Fruit fly (Drosophila melanogaster) whole organism, wandering third instar larva: ENCODE results near the gene CG5276.

ENCODE experiments used
- Abd-B ChIP-seq: fragments of >200 bp; optimal IDR thresholded peaks from 2 replicates; lab custom pipeline; 2017; ENCODE audit warnings: missing biosample characterization, missing genetic modification characterization
- CG32264 ChIP-seq: fragments of 200-800 bp; sonication (Bioruptor generic); optimal IDR thresholded peaks from 2 replicates; lab custom pipeline; 2016; ENCODE audit warnings: missing biosample characterization, missing genetic modification characterization
- CG9705 ChIP-seq: fragments of 200-800 bp; sonication (Bioruptor generic); optimal IDR thresholded peaks from 2 replicates; lab custom pipeline; 2018; ENCODE audit warnings: missing biosample characterization, mild to moderate bottlenecking, missing genetic modification characterization
- CrebA ChIP-seq: fragments of 200-800 bp; sonication (Bioruptor generic); optimal IDR thresholded peaks from 2 replicates; lab custom pipeline; 2016; ENCODE audit warnings: missing biosample characterization, mild to moderate bottlenecking, missing genetic modification characterization, borderline replicate concordance
- Dif ChIP-seq: fragments of 200-275, 200-300 bp; sonication (Bioruptor generic); optimal IDR thresholded peaks from 2 replicates; lab custom pipeline; 2018; ENCODE audit warnings: missing biosample characterization, missing genetic modification characterization; ENCODE audit not compliant: partially characterized antibody
- GATAd ChIP-seq: sonication (Bioruptor generic); optimal IDR thresholded peaks from 2 replicates; lab custom pipeline; 2016; ENCODE audit warnings: missing biosample characterization, missing genetic modification characterization
- HLH106 ChIP-seq: fragments of 200-800 bp; optimal IDR thresholded peaks from 3 replicates; lab custom pipeline; 2019; ENCODE audit warnings: missing biosample characterization, mild to moderate bottlenecking, missing genetic modification characterization, moderate library complexity
- Hnf4 ChIP-seq: fragments of 200-800 bp; sonication (Bioruptor generic); optimal IDR thresholded peaks from 2 replicates; lab custom pipeline; 2016; ENCODE audit warnings: missing biosample characterization, mild to moderate bottlenecking, missing genetic modification characterization
- Hr78 ChIP-seq: fragments of >200 bp; optimal IDR thresholded peaks from 2 replicates; lab custom pipeline; 2017; ENCODE audit warnings: missing biosample characterization, missing genetic modification characterization
- Hr83 ChIP-seq: fragments of 200-300 bp; sonication (Bioruptor generic); optimal IDR thresholded peaks from 2 replicates; lab custom pipeline; 2016; ENCODE audit warnings: missing biosample characterization, mild to moderate bottlenecking, missing genetic modification characterization, moderate library complexity; ENCODE audit not compliant: poor library complexity, severe bottlenecking
- Jra ChIP-seq: sonication (Bioruptor generic); optimal IDR thresholded peaks from 2 replicates; lab custom pipeline; 2016; ENCODE audit warnings: missing biosample characterization, missing genetic modification characterization
- Myc ChIP-seq: fragments of >200 bp; optimal IDR thresholded peaks from 2 replicates; lab custom pipeline; 2017
- N ChIP-seq: fragments of >200 bp; optimal IDR thresholded peaks from 2 replicates; lab custom pipeline; 2018; ENCODE audit warnings: missing biosample characterization, missing external identifiers, missing genetic modification characterization
- OdsH ChIP-seq: fragments of 200-800 bp; sonication (Bioruptor generic); optimal IDR thresholded peaks from 2 replicates; lab custom pipeline; 2016; ENCODE audit warnings: missing biosample characterization, mild to moderate bottlenecking, missing genetic modification characterization
- Rel ChIP-seq, 2 experiments: fragments of 200-800 bp; sonication (Bioruptor generic) in 1 of 2; optimal IDR thresholded peaks; 2 replicates in 1 of 2; 3 replicates in 1 of 2; lab custom pipeline; 2016 to 2019; ENCODE audit warnings: mild to moderate bottlenecking in 2 of 2, missing biosample characterization in 2 of 2, missing genetic modification characterization in 2 of 2, moderate library complexity in 1 of 2
- Sp1 ChIP-seq: fragments of 200-800 bp; sonication (Bioruptor generic); optimal IDR thresholded peaks from 3 replicates; lab custom pipeline; 2019; ENCODE audit warnings: missing biosample characterization, mild to moderate bottlenecking, missing genetic modification characterization, moderate library complexity
- Vsx2 ChIP-seq: fragments of 200-300, 225-300 bp; sonication (Bioruptor generic); optimal IDR thresholded peaks from 2 replicates; lab custom pipeline; 2018; ENCODE audit warnings: missing biosample characterization, missing genetic modification characterization; ENCODE audit not compliant: partially characterized antibody
- br ChIP-seq: fragments of 200-800 bp; sonication (Bioruptor generic); optimal IDR thresholded peaks from 2 replicates; lab custom pipeline; 2016; ENCODE audit warnings: missing biosample characterization, missing genetic modification characterization
- brk ChIP-seq: fragments of 200-800 bp; sonication (Bioruptor generic); optimal IDR thresholded peaks from 2 replicates; lab custom pipeline; 2016; ENCODE audit warnings: missing biosample characterization, mild to moderate bottlenecking, missing genetic modification characterization
- dl ChIP-seq, 2 experiments: fragments of 175-275, 200-275 bp in 1 of 2; fragments of 200-275 bp in 1 of 2; sonication (Bioruptor generic); optimal IDR thresholded peaks; lab custom pipeline; 2018; ENCODE audit warnings: mild to moderate bottlenecking in 2 of 2, missing biosample characterization in 2 of 2, missing genetic modification characterization in 2 of 2, moderate library complexity in 2 of 2; ENCODE audit not compliant: partially characterized antibody in 2 of 2, insufficient read depth in 1 of 2
- dmrt93B ChIP-seq: fragments of 200-800 bp; sonication (Bioruptor generic); optimal IDR thresholded peaks from 2 replicates; lab custom pipeline; 2018; ENCODE audit warnings: missing biosample characterization, mild to moderate bottlenecking, missing genetic modification characterization
- dsf ChIP-seq: sonication (Bioruptor generic); optimal IDR thresholded peaks from 2 replicates; lab custom pipeline; 2016; ENCODE audit warnings: missing biosample characterization, missing genetic modification characterization, borderline replicate concordance
- ey ChIP-seq: fragments of 200-800 bp; sonication (Bioruptor generic); optimal IDR thresholded peaks from 2 replicates; lab custom pipeline; 2016; ENCODE audit warnings: missing biosample characterization, missing genetic modification characterization
- foxo ChIP-seq, 2 experiments: fragments of 200-800 bp; sonication (Bioruptor generic); optimal IDR thresholded peaks; 2 replicates in 1 of 2; 3 replicates in 1 of 2; lab custom pipeline; 2016 to 2017; ENCODE audit warnings: missing biosample characterization in 2 of 2, missing genetic modification characterization in 2 of 2
- fru ChIP-seq: fragments of 200-800 bp; sonication (Bioruptor generic); optimal IDR thresholded peaks from 3 replicates; lab custom pipeline; 2016; ENCODE audit warnings: missing biosample characterization, mild to moderate bottlenecking, missing genetic modification characterization
- h ChIP-seq: fragments of 200-800 bp; sonication (Bioruptor generic); optimal IDR thresholded peaks from 3 replicates; lab custom pipeline; 2016; ENCODE audit warnings: missing biosample characterization, mild to moderate bottlenecking, missing genetic modification characterization
- jim ChIP-seq: fragments of 175-275, 200-325 bp; sonication (Bioruptor generic); optimal IDR thresholded peaks from 2 replicates; lab custom pipeline; 2016; ENCODE audit warnings: missing biosample characterization, mild to moderate bottlenecking, missing genetic modification characterization
- lola ChIP-seq: fragments of >200 bp; optimal IDR thresholded peaks from 2 replicates; lab custom pipeline; 2017; ENCODE audit warnings: missing biosample characterization, missing genetic modification characterization
- pan ChIP-seq: fragments of >200 bp; optimal IDR thresholded peaks from 2 replicates; lab custom pipeline; 2017
- psq ChIP-seq: fragments of 200-800 bp; sonication (Bioruptor generic); optimal IDR thresholded peaks from 3 replicates; lab custom pipeline; 2017; ENCODE audit warnings: missing biosample characterization, mild to moderate bottlenecking, missing genetic modification characterization, moderate library complexity
- rgr ChIP-seq: fragments of 200-800 bp; sonication (Bioruptor generic); optimal IDR thresholded peaks from 3 replicates; lab custom pipeline; 2016; ENCODE audit warnings: missing biosample characterization, mild to moderate bottlenecking, missing genetic modification characterization
- sage ChIP-seq: fragments of 200-800 bp; sonication (Bioruptor generic); optimal IDR thresholded peaks from 2 replicates; lab custom pipeline; 2016; ENCODE audit warnings: missing biosample characterization, mild to moderate bottlenecking, missing genetic modification characterization
- sv ChIP-seq: fragments of 200-800 bp; sonication (Bioruptor generic); optimal IDR thresholded peaks from 3 replicates; lab custom pipeline; 2016; ENCODE audit warnings: missing biosample characterization, missing genetic modification characterization
- tai ChIP-seq: sonication (Bioruptor generic); optimal IDR thresholded peaks from 2 replicates; lab custom pipeline; 2016; ENCODE audit warnings: missing biosample characterization, missing genetic modification characterization
- usp ChIP-seq: fragments of >200 bp; optimal IDR thresholded peaks from 2 replicates; lab custom pipeline; 2017; ENCODE audit warnings: missing biosample characterization, missing genetic modification characterization
- woc ChIP-seq: sonication (Bioruptor generic); optimal IDR thresholded peaks from 2 replicates; lab custom pipeline; 2016; ENCODE audit warnings: missing biosample characterization, mild to moderate bottlenecking, missing genetic modification characterization

CG5276 gene

dm6 chr3R:11430307-11430706, 1.2 kb upstream of the CG5276 start:
- TF ChIP-seq dsf (GFP tag; lab: Kevin White, UChicago) (no peak), Hr83 (GFP tag; lab: Kevin White, UChicago) (no peak), fru (GFP tag; lab: Kevin White, UChicago) (no peak), h (GFP tag; lab: Kevin White, UChicago) (no peak), N (GFP tag; lab: Kevin White, UChicago) (no peak), dl (GFP tag; optimal IDR thresholded peaks at IDR 0.05; lab: Kevin White, UChicago; ENCODE audit: insufficient read depth in 1 of 2, partially characterized antibody in 2 of 2) (no peak), Hr78 (GFP tag; lab: Kevin White, UChicago) (no peak), usp (GFP tag; lab: Kevin White, UChicago) (no peak), Sp1 (GFP tag; lab: Kevin White, UChicago) (no peak), Hnf4 (no peak), Dif (no peak), tai (no peak), HLH106 (tag; lab: Kevin White, UChicago) (no peak), woc (GFP tag; lab: Kevin White, UChicago) (no peak)
- TF ChIP-seq, all 38 proteins: peak for 0

dm6 chr3R:11435537-11436234, 4.1 kb downstream of the CG5276 start, which contains the start of the genes Exd2 and CG5281:
Exd2 (minus strand) TSS chr3R:11435703.
CG5281 (plus strand) TSS chr3R:11435850.
- TF ChIP-seq usp (GFP tag; lab: Kevin White, UChicago): no peak
- no peak for TF ChIP-seq Vsx2 (GFP tag; lab: Kevin White, UChicago)
- TF ChIP-seq sage (GFP tag; lab: Kevin White, UChicago): no peak
- peak; percentile 7 for TF ChIP-seq CG32264 (GFP tag; lab: Kevin White, UChicago)
- no peak for TF ChIP-seq fru (GFP tag; lab: Kevin White, UChicago)
- TF ChIP-seq rgr (GFP tag; lab: Kevin White, UChicago): no peak
- TF ChIP-seq HLH106 (tag; lab: Kevin White, UChicago): peak; percentile 31
- TF ChIP-seq tai: no peak
- TF ChIP-seq ey (GFP tag; lab: Kevin White, UChicago): peak; percentile 59
- TF ChIP-seq jim (GFP tag; lab: Kevin White, UChicago): no peak
- no peak for TF ChIP-seq Hnf4
- TF ChIP-seq dsf (GFP tag; lab: Kevin White, UChicago): no peak
- TF ChIP-seq CG9705: peak; percentile 60
- no peak for TF ChIP-seq pan (lab: Kevin White, UChicago)
- peak; percentile 19 for TF ChIP-seq Myc (lab: Kevin White, UChicago)
- TF ChIP-seq woc (GFP tag; lab: Kevin White, UChicago): no peak
- peak; percentile 17 for TF ChIP-seq psq (GFP tag; lab: Kevin White, UChicago)
- no peak for TF ChIP-seq br (GFP tag; lab: Kevin White, UChicago)
- TF ChIP-seq Rel (GFP tag; optimal IDR thresholded peaks at IDR 0.05; lab: Kevin White, UChicago): no peak
- TF ChIP-seq Rel (tag; optimal IDR thresholded peaks at IDR 0.05; lab: Kevin White, UChicago): peak; percentile 92
- peak; percentile 38 for TF ChIP-seq h (GFP tag; lab: Kevin White, UChicago)
- TF ChIP-seq CrebA (GFP tag; lab: Kevin White, UChicago): no peak
- TF ChIP-seq GATAd (GFP tag; lab: Kevin White, UChicago): no peak
- no peak for TF ChIP-seq OdsH (GFP tag; lab: Kevin White, UChicago)
- TF ChIP-seq sv: peak; percentile 11
- no peak for TF ChIP-seq Hr78 (GFP tag; lab: Kevin White, UChicago)
- no peak for TF ChIP-seq brk
- TF ChIP-seq dmrt93B (GFP tag; lab: Kevin White, UChicago): no peak
- TF ChIP-seq Abd-B: no peak
- peak; percentile 13 for TF ChIP-seq Sp1 (GFP tag; lab: Kevin White, UChicago)
- no peak for TF ChIP-seq Jra (GFP tag; lab: Kevin White, UChicago)
- no peak for TF ChIP-seq Hr83 (GFP tag; lab: Kevin White, UChicago)
- no peak for TF ChIP-seq lola
- peak in 1 of 2 experiments; percentile 47 for TF ChIP-seq foxo (GFP tag; optimal IDR thresholded peaks at IDR 0.05; lab: Kevin White, UChicago)
- TF ChIP-seq dl (GFP tag; optimal IDR thresholded peaks at IDR 0.05; lab: Kevin White, UChicago; ENCODE audit: insufficient read depth in 1 of 2, partially characterized antibody in 2 of 2): no peak
